In the genomic region with DNA sequence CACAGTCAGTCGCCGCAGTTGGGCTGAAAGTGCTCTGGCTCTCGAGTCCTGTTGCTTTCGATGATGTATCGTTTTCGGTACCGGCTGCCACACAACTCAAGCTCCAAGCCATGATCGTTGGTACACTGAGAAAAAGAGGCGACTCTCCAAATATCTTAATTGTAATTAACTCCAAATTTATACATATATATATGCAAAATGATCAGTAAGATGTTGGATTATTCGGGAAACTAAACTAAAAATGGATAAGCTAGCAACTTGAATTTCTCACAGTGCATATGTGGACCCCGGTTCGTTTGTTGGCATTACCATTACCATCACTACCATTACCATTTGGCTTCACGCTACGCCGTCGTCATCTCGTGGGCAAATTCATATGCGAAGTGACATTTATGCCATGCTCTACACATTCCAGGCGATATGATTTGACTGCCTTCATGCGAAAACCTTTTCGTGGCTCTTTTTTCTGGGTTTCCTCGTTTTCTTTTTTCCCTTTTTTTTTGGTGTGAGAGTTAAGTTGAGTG, we compare ENCODE assay signal across 2 fruit fly cellular contexts.
TF ChIP-seq lines count a peak whose summit lies in the region.

No protein-coding gene starts in this region.

TF ChIP-seq in whole organism, embryonic, 481 proteins besides CTCF, POLR2A, EP300 and RAD21 (continued from another document):
- peak; percentile 11 for TF ChIP-seq Sox102F (GFP tag; optimal IDR thresholded peaks at IDR 0.05; lab: Kevin White, UChicago)
- peak; percentile 2 for TF ChIP-seq CG16815 (GFP tag; optimal IDR thresholded peaks at IDR 0.05; lab: Kevin White, UChicago)
- TF ChIP-seq ken (GFP tag; IDR thresholded peaks at IDR 0.05; lab: Robert Waterston, UW): 0 out of 3 replicates have a peak, but pooled peaks have one; percentile 14
- peak; percentile 70 for TF ChIP-seq CG15696 (tag; optimal IDR thresholded peaks at IDR 0.05; lab: Kevin White, UChicago)
- TF ChIP-seq CG16779 (GFP tag; IDR thresholded peaks at IDR 0.05; lab: Robert Waterston, UW): no peak
- TF ChIP-seq D (optimal IDR thresholded peaks at IDR 0.05; lab: Kevin White, UChicago): no peak
- TF ChIP-seq D (GFP tag; optimal IDR thresholded peaks at IDR 0.05; lab: Kevin White, UChicago): no peak
- peak; percentile 22; the same call in 1 of the 2 replicates for TF ChIP-seq sisA (GFP tag; IDR thresholded peaks at IDR 0.05; lab: Robert Waterston, UW)
- TF ChIP-seq Taf1 (GFP tag; IDR thresholded peaks at IDR 0.05; lab: Robert Waterston, UW): no peak
- TF ChIP-seq CG13424 (tag; optimal IDR thresholded peaks at IDR 0.05; lab: Kevin White, UChicago): peak; percentile 2
- peak; percentile 29 for TF ChIP-seq phol (tag; optimal IDR thresholded peaks at IDR 0.05; lab: Kevin White, UChicago)
- no peak for TF ChIP-seq prd (optimal IDR thresholded peaks at IDR 0.05; lab: Kevin White, UChicago)
- TF ChIP-seq prd (GFP tag; IDR thresholded peaks at IDR 0.05; lab: Robert Waterston, UW): peak; percentile 71
- peak; percentile 26; the same call in 1 of the 2 replicates for TF ChIP-seq ara (GFP tag; IDR thresholded peaks at IDR 0.05; lab: Robert Waterston, UW)
- TF ChIP-seq Lhr (GFP tag; optimal IDR thresholded peaks at IDR 0.05; lab: Kevin White, UChicago): no peak
- TF ChIP-seq Ets65A (GFP tag; lab: Kevin White, UChicago): peak; percentile 88
- TF ChIP-seq CG31441 (GFP tag; IDR thresholded peaks at IDR 0.05; lab: Robert Waterston, UW): peak; percentile 31; the same call in 1 of the 2 replicates
- TF ChIP-seq CG6689 (GFP tag; IDR thresholded peaks at IDR 0.05; lab: Robert Waterston, UW): 0 out of 2 replicates have a peak, but pooled peaks have one; percentile 27
- TF ChIP-seq dmrt11E (tag; optimal IDR thresholded peaks at IDR 0.05; lab: Kevin White, UChicago): peak; percentile 67
- TF ChIP-seq CG2712 (tag; optimal IDR thresholded peaks at IDR 0.05; lab: Kevin White, UChicago): peak; percentile 35
- no peak for TF ChIP-seq CG11093 (GFP tag; IDR thresholded peaks at IDR 0.05; lab: Robert Waterston, UW)
- TF ChIP-seq nmo (GFP tag; optimal IDR thresholded peaks at IDR 0.05; lab: Kevin White, UChicago): peak; percentile 22
- peak; percentile 18 for TF ChIP-seq tin (GFP tag; optimal IDR thresholded peaks at IDR 0.05; lab: Kevin White, UChicago)
- TF ChIP-seq CG14710 (tag; optimal IDR thresholded peaks at IDR 0.05; lab: Kevin White, UChicago): peak; percentile 30
- TF ChIP-seq CG10979 (tag; optimal IDR thresholded peaks at IDR 0.05; lab: Kevin White, UChicago): peak; percentile 44
- peak; percentile 13 for TF ChIP-seq zf30C (GFP tag; optimal IDR thresholded peaks at IDR 0.05; lab: Kevin White, UChicago)
- TF ChIP-seq CG11504 (tag; optimal IDR thresholded peaks at IDR 0.05; lab: Kevin White, UChicago): peak; percentile 20
- TF ChIP-seq CG12391 (tag; optimal IDR thresholded peaks at IDR 0.05; lab: Kevin White, UChicago): peak; percentile 4
- TF ChIP-seq E2f1 (GFP tag; IDR thresholded peaks at IDR 0.05; lab: Robert Waterston, UW): peak; percentile 7; the same call in 1 of the 2 replicates
- no peak for TF ChIP-seq CG17186 (GFP tag; optimal IDR thresholded peaks at IDR 0.05; lab: Kevin White, UChicago)
- no peak for TF ChIP-seq bigmax (GFP tag; optimal IDR thresholded peaks at IDR 0.05; lab: Kevin White, UChicago)
- peak; percentile 19 for TF ChIP-seq CG4820 (GFP tag; optimal IDR thresholded peaks at IDR 0.05; lab: Kevin White, UChicago)
- TF ChIP-seq lola (GFP tag; optimal IDR thresholded peaks at IDR 0.05; lab: Kevin White, UChicago): peak in 1 of 3 experiments; percentile 7
- TF ChIP-seq CG33557 (GFP tag; optimal IDR thresholded peaks at IDR 0.05; lab: Kevin White, UChicago): peak; percentile 14
- TF ChIP-seq Opbp (GFP tag; IDR thresholded peaks at IDR 0.05; lab: Robert Waterston, UW; ENCODE audit: partially characterized antibody): no peak
- TF ChIP-seq vvl (GFP tag; IDR thresholded peaks at IDR 0.05; lab: Robert Waterston, UW): peak; percentile 41; the same call in 1 of the 2 replicates
- peak; percentile 73 for TF ChIP-seq sens (GFP tag; lab: Kevin White, UChicago)
- peak; percentile 20 for TF ChIP-seq CG4424 (GFP tag; optimal IDR thresholded peaks at IDR 0.05; lab: Kevin White, UChicago)
- no peak for TF ChIP-seq bab2 (GFP tag; optimal IDR thresholded peaks at IDR 0.05; lab: Kevin White, UChicago)
- no peak for TF ChIP-seq NK7.1 (GFP tag; optimal IDR thresholded peaks at IDR 0.05; lab: Kevin White, UChicago)
- TF ChIP-seq CG13624 (GFP tag; optimal IDR thresholded peaks at IDR 0.05; lab: Kevin White, UChicago): no peak
- TF ChIP-seq Med (GFP tag; lab: Kevin White, UChicago): peak; percentile 25
- no peak for TF ChIP-seq Ets97D (GFP tag; optimal IDR thresholded peaks at IDR 0.05; lab: Kevin White, UChicago)
- peak; percentile 5 for TF ChIP-seq fd96Cb (tag; optimal IDR thresholded peaks at IDR 0.05; lab: Kevin White, UChicago)
- no peak for TF ChIP-seq CG4282 (GFP tag; optimal IDR thresholded peaks at IDR 0.05; lab: Kevin White, UChicago)
- no peak for TF ChIP-seq CG1792 (GFP tag; optimal IDR thresholded peaks at IDR 0.05; lab: Kevin White, UChicago)
- no peak for TF ChIP-seq slou (GFP tag; optimal IDR thresholded peaks at IDR 0.05; lab: Kevin White, UChicago)
- peak in 1 of 2 experiments; percentile 0 for TF ChIP-seq eve (GFP tag; optimal IDR thresholded peaks at IDR 0.05; lab: Kevin White, UChicago)
- no peak for TF ChIP-seq CrebB (tag; optimal IDR thresholded peaks at IDR 0.05; lab: Kevin White, UChicago)
- TF ChIP-seq Xrp1 (GFP tag; IDR thresholded peaks at IDR 0.05; lab: Robert Waterston, UW): 0 out of 2 replicates have a peak, but pooled peaks have one; percentile 61
- 0 out of 3 replicates have a peak, but pooled peaks have one; percentile 10 for TF ChIP-seq row (GFP tag; IDR thresholded peaks at IDR 0.05; lab: Robert Waterston, UW)
- no peak for TF ChIP-seq CG31365 (tag; optimal IDR thresholded peaks at IDR 0.05; lab: Kevin White, UChicago)
- TF ChIP-seq HLH3B (GFP tag; IDR thresholded peaks at IDR 0.05; lab: Robert Waterston, UW): 0 out of 2 replicates have a peak, but pooled peaks have one; percentile 5
- peak in 1 of 2 experiments; percentile 9 for TF ChIP-seq bsh (GFP tag; optimal IDR thresholded peaks at IDR 0.05; lab: Kevin White, UChicago)
- no peak for TF ChIP-seq CG18476 (GFP tag; optimal IDR thresholded peaks at IDR 0.05; lab: Kevin White, UChicago)
- TF ChIP-seq zen (tag; optimal IDR thresholded peaks at IDR 0.05; lab: Kevin White, UChicago): peak; percentile 44
- TF ChIP-seq CG6254 (GFP tag; optimal IDR thresholded peaks at IDR 0.05; lab: Kevin White, UChicago): peak; percentile 8

TF ChIP-seq in whole organism, prepupa, 60 proteins besides CTCF, POLR2A, EP300 and RAD21 (continued from another document):
- no peak for TF ChIP-seq CG11902 (GFP tag; optimal IDR thresholded peaks at IDR 0.05; lab: Kevin White, UChicago)
- TF ChIP-seq Ets96B (tag; optimal IDR thresholded peaks at IDR 0.05; lab: Kevin White, UChicago): peak; percentile 21
- TF ChIP-seq CG8632 (GFP tag; optimal IDR thresholded peaks at IDR 0.05; lab: Kevin White, UChicago): no peak
- TF ChIP-seq CG9139 (GFP tag; optimal IDR thresholded peaks at IDR 0.05; lab: Kevin White, UChicago): no peak
- TF ChIP-seq Lpt (GFP tag; optimal IDR thresholded peaks at IDR 0.05; lab: Kevin White, UChicago): no peak
- TF ChIP-seq CG3032 (tag; optimal IDR thresholded peaks at IDR 0.05; lab: Kevin White, UChicago): peak; percentile 25
- peak; percentile 6 for TF ChIP-seq achi (GFP tag; optimal IDR thresholded peaks at IDR 0.05; lab: Kevin White, UChicago)
- TF ChIP-seq Hr4 (GFP tag; optimal IDR thresholded peaks at IDR 0.05; lab: Kevin White, UChicago): peak; percentile 4
- TF ChIP-seq CG10669 (GFP tag; optimal IDR thresholded peaks at IDR 0.05; lab: Kevin White, UChicago): peak; percentile 2
